Worm (Caenorhabditis elegans) whole organism, mixed stage, embryonic: Measurements from ENCODE around the gene T12B5.14.

Source experiments
- M03D4.4 ChIP-seq: sonication (generic microtip); optimal IDR thresholded peaks from 2 replicates; lab custom pipeline; 2017; ENCODE audit warnings: mild to moderate bottlenecking, missing genetic modification characterization, missing compliant biosample characterization
- blmp-1 ChIP-seq: fragments of 150-350 bp; optimal IDR thresholded peaks from 2 replicates; lab custom pipeline; 2014; ENCODE audit warnings: missing biosample characterization, missing genetic modification characterization
- ceh-39 ChIP-seq: fragments of 150-350 bp; optimal IDR thresholded peaks from 2 replicates; lab custom pipeline; 2014; ENCODE audit warnings: missing biosample characterization, missing genetic modification characterization
- elt-3 ChIP-seq: fragments of 150-350 bp; optimal IDR thresholded peaks from 2 replicates; lab custom pipeline; 2014; ENCODE audit warnings: missing biosample characterization, missing genetic modification characterization
- lsy-2 ChIP-seq: fragments of 150-350 bp; optimal IDR thresholded peaks from 2 replicates; lab custom pipeline; 2014; ENCODE audit warnings: missing biosample characterization, missing genetic modification characterization
- nhr-12 ChIP-seq: fragments of 150-350 bp; optimal IDR thresholded peaks from 2 replicates; lab custom pipeline; 2014; ENCODE audit warnings: missing biosample characterization, missing genetic modification characterization
- nhr-237 ChIP-seq: fragments of 150-350 bp; optimal IDR thresholded peaks from 2 replicates; lab custom pipeline; 2014; ENCODE audit warnings: missing biosample characterization, missing genetic modification characterization
- nhr-28 ChIP-seq: fragments of 150-350 bp; optimal IDR thresholded peaks from 2 replicates; lab custom pipeline; 2014; ENCODE audit warnings: missing biosample characterization, missing genetic modification characterization
- pha-4 ChIP-seq: fragments of 150-350 bp; optimal IDR thresholded peaks from 2 replicates; lab custom pipeline; 2018; ENCODE audit warnings: missing biosample characterization, missing genetic modification reagents, missing genetic modification characterization
- snpc-4 ChIP-seq: fragments of 150-350 bp; optimal IDR thresholded peaks from 2 replicates; lab custom pipeline; 2014; ENCODE audit warnings: missing biosample characterization, missing genetic modification characterization
- unc-39 ChIP-seq: fragments of 150-350 bp; optimal IDR thresholded peaks from 2 replicates; lab custom pipeline; 2014; ENCODE audit warnings: missing biosample characterization, missing genetic modification characterization
- unc-62 ChIP-seq: fragments of 150-350 bp; optimal IDR thresholded peaks from 2 replicates; lab custom pipeline; 2014; ENCODE audit warnings: missing biosample characterization, missing genetic modification reagents, missing genetic modification characterization
- ztf-11 ChIP-seq: fragments of 150-350 bp; optimal IDR thresholded peaks from 2 replicates; lab custom pipeline; 2014; ENCODE audit warnings: missing biosample characterization, missing genetic modification characterization

DNA sequence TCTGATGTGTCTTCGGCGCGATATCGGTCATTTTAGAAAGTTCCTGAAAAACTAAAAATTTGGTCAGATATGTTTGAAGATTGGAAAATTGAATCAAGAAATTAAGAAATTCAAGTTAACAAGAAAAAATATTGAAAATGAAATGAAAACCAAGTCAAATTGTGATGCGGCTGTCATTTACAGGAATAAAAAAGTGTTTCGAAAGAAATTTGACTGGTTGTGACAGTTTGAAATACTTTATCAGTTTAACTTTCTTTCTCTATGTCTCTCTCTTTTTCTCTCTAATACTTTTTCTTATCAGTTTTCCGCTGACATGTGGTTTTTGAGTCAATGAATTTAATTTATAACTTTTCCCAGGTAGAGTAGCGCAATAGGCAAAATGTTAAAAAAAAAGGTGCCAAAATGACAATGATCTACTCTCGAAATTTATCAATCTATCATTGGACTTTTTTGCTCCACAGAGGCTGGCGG, 18.6 kb upstream of the T12B5.14 start, which contains the start of gene fbxa-55:
- TF ChIP-seq ztf-11 (tag; lab: Kevin White, UChicago) (no peak), elt-3 (tag; lab: Kevin White, UChicago) (no peak), pha-4 (tag; lab: Kevin White, UChicago) (no peak), nhr-12 (tag; lab: Kevin White, UChicago) (no peak), lsy-2 (no peak), M03D4.4 (no peak), unc-39 (no peak), unc-62 (GFP tag; lab: Kevin White, UChicago) (no peak), snpc-4 (tag; lab: Kevin White, UChicago) (no peak), blmp-1 (tag; lab: Kevin White, UChicago) (no peak), nhr-28 (tag; lab: Kevin White, UChicago) (no peak), nhr-237 (no peak), ceh-39 (tag; lab: Kevin White, UChicago) (no peak)
